Worm (Caenorhabditis elegans): ENCODE data around the gene ZK470.2.

The ZK470.2 gene

DNA sequence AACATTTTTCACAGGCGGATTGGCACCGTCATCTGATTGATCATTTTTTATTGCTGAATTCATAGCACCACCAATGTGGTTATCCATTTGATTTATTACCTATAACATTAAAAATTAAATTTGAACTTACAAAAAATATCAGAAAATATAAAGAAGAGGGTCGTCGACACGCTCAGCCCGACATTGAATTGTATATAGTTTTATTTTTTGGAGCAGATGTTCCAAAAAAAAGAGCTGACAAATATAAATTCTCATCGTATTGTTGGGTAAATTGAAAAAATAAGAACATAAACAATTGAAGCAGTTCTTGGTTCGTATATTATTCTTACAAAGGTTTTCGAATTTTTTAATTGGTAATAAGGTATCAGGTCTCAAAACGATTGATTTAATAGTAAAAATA lies 30.5 kb upstream of the ZK470.2 start, which contains the start of gene R02E4.1:
Gene R02E4.1, minus strand, starts transcription at position 101 of the 400 bp plus-strand sequence.
- TF ChIP-seq F22D6.2 (tag; optimal IDR thresholded peaks at IDR 0.05) (no peak), nhr-90 (tag; optimal IDR thresholded peaks at IDR 0.05) (no peak), snpc-3.4 (tag; optimal IDR thresholded peaks at IDR 0.05) (no peak), ztf-22 (GFP tag; optimal IDR thresholded peaks at IDR 0.05) (no peak), unc-62 (GFP tag; optimal IDR thresholded peaks at IDR 0.05) (no peak), tbp1 (GFP tag; optimal IDR thresholded peaks at IDR 0.05) (no peak), egrh-3 (GFP tag; IDR thresholded peaks at IDR 0.05) (no peak), lag-1 (GFP tag; IDR thresholded peaks at IDR 0.05) (no peak), rec-8 (tag; optimal IDR thresholded peaks at IDR 0.05) (no peak), zfh-2 (GFP tag; conservative IDR thresholded peaks at IDR 0.05) (no peak), madf-6 (GFP tag; IDR thresholded peaks at IDR 0.05) (no peak), let-607 (tag; optimal IDR thresholded peaks at IDR 0.05) (no peak), rpc-1 (optimal IDR thresholded peaks at IDR 0.05) (no peak), rpc-1 (tag; optimal IDR thresholded peaks at IDR 0.05) (no peak), attf-6 (GFP tag; IDR thresholded peaks at IDR 0.05) (no peak)

DNA sequence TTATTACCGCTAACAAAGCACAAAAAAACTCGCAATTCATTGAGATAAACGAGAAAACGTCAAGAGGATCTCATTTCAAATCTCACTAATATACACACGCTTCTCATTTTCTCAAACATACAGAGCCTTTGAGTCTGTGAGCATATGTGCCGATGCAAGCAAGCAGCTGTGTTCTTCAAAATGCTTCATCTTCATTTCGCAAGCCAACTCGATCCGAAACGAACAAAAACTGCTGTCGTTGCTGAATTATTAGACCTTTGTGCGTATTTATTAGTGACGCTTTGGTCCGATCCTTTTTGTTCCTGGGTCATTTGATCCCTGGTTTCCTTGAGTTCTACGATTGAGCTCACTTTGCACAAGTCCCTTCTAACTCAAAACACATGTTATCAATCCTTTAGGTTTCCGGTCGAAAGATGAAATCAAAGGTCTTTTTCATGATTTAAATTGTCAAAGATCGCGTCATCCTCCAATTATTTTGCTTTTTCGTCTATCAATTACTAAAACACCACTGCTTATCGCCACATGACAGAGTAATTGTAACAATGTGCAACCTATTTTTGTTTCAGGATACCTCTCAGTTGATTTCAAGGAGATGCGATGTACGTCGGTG lies 28.0 kb upstream of the ZK470.2 start, which contains the start of gene R02E4.2:
Gene R02E4.2, plus strand, starts transcription at position 560 of the 610 bp plus-strand sequence.
- TF ChIP-seq ekl-4 (GFP tag; IDR thresholded peaks at IDR 0.05) (0 out of 2 replicates have a peak, but pooled peaks have one; percentile 26), nhr-27 (tag; optimal IDR thresholded peaks at IDR 0.05) (no peak)

DNA sequence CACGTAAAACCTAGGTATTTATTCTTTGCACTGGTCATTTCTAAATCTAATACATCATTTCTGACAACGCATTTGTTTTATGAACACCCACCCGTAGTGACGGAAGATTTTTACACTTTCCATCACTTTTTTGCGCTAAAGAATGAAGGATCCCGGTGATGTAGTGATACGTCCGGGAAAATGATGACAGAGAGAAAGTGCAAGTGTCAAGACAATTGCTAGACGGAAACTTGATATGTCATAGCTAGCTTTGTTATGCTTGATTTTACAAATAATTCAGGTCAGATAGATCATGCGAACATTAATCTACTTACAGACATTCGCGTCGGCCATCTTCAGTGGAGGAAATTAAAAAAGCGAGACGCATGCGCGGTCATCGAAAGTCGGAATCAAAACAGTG lies 25.0 kb upstream of the ZK470.2 start:
- TF ChIP-seq C06A6.2 (GFP tag; conservative IDR thresholded peaks at IDR 0.05) (no peak), cebp-2 (GFP tag; IDR thresholded peaks at IDR 0.05) (no peak), atf-7 (tag; optimal IDR thresholded peaks at IDR 0.05) (no peak), lin-35 (GFP tag; optimal IDR thresholded peaks at IDR 0.05) (no peak), zim-3 (tag; optimal IDR thresholded peaks at IDR 0.05) (no peak), ztf-3 (GFP tag; optimal IDR thresholded peaks at IDR 0.05) (no peak), ztf-25 (GFP tag; IDR thresholded peaks at IDR 0.05) (no peak), mcd-1 (GFP tag; IDR thresholded peaks at IDR 0.05) (no peak), ccch-3 (GFP tag; optimal IDR thresholded peaks at IDR 0.05) (no peak), ceh-100 (GFP tag; IDR thresholded peaks at IDR 0.05) (no peak), F23B12.7 (tag; optimal IDR thresholded peaks at IDR 0.05; ENCODE audit: insufficient read depth) (no peak), ztf-26 (tag; optimal IDR thresholded peaks at IDR 0.05) (no peak), T07F8.4 (tag; optimal IDR thresholded peaks at IDR 0.05) (no peak), B0035.1 (tag; optimal IDR thresholded peaks at IDR 0.05) (no peak), aptf-2 (GFP tag; conservative IDR thresholded peaks at IDR 0.05) (no peak), mes-4 (tag; optimal IDR thresholded peaks at IDR 0.05) (no peak), unc-62 (GFP tag; optimal IDR thresholded peaks at IDR 0.05) (no peak), zfh-2 (GFP tag; conservative IDR thresholded peaks at IDR 0.05) (no peak)

DNA sequence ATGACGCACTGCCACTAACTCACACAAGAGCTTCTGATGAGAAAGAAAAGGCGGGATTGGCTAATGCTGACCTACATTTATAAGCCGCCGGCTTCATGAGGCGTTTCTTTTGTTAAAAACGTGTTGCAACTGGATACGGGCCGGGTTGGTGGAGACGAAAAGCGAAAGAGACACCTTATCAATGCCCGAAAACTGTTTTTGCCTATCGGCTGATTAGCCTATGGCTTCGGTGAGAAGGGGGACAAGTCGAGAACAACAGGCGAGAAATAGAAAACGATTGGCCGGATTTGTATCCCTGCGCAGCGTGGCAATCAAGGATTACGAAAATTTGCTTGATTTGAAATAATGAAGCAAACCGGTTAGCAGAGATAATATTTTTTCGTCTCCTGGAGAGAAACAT lies 23.5 kb upstream of the ZK470.2 start, which contains the start of gene F09F9.2:
Gene F09F9.2, minus strand, starts transcription at position 25 of the 400 bp plus-strand sequence.
- TF ChIP-seq F22D6.2 (tag; optimal IDR thresholded peaks at IDR 0.05) (no peak), F23B12.7 (tag; optimal IDR thresholded peaks at IDR 0.05; ENCODE audit: insufficient read depth) (no peak), dpff-1 (tag; optimal IDR thresholded peaks at IDR 0.05) (no peak), mes-4 (tag; optimal IDR thresholded peaks at IDR 0.05) (no peak), egrh-3 (GFP tag; IDR thresholded peaks at IDR 0.05) (no peak), cebp-2 (GFP tag; IDR thresholded peaks at IDR 0.05) (no peak), him-1 (tag; optimal IDR thresholded peaks at IDR 0.05) (no peak), pbrm-1 (GFP tag; IDR thresholded peaks at IDR 0.05) (no peak), B0035.1 (tag; optimal IDR thresholded peaks at IDR 0.05) (no peak), snpc-4 (GFP tag; optimal IDR thresholded peaks at IDR 0.05) (no peak), snpc-4 (tag; optimal IDR thresholded peaks at IDR 0.05) (no peak), nhr-27 (tag; optimal IDR thresholded peaks at IDR 0.05) (no peak), nhr-179 (tag; optimal IDR thresholded peaks at IDR 0.05) (no peak), ceh-79 (tag; optimal IDR thresholded peaks at IDR 0.05) (no peak), hsf-1 (GFP tag; IDR thresholded peaks at IDR 0.05) (no peak)

Measured in whole organism, young adult.